Fruit fly (Drosophila melanogaster) whole organism, wandering third instar larva: ENCODE data around the gene CG44271.

Experiments used
- Abd-B ChIP-seq: fragments of >200 bp; optimal IDR thresholded peaks from 2 replicates; lab custom pipeline; 2017; ENCODE audit warnings: missing biosample characterization, missing genetic modification characterization
- CG32264 ChIP-seq: fragments of 200-800 bp; sonication (Bioruptor generic); optimal IDR thresholded peaks from 2 replicates; lab custom pipeline; 2016; ENCODE audit warnings: missing biosample characterization, missing genetic modification characterization
- CG9705 ChIP-seq: fragments of 200-800 bp; sonication (Bioruptor generic); optimal IDR thresholded peaks from 2 replicates; lab custom pipeline; 2018; ENCODE audit warnings: missing biosample characterization, mild to moderate bottlenecking, missing genetic modification characterization
- CrebA ChIP-seq: fragments of 200-800 bp; sonication (Bioruptor generic); optimal IDR thresholded peaks from 2 replicates; lab custom pipeline; 2016; ENCODE audit warnings: missing biosample characterization, mild to moderate bottlenecking, missing genetic modification characterization, borderline replicate concordance
- Dfd ChIP-seq: fragments of >200 bp; optimal IDR thresholded peaks from 2 replicates; lab custom pipeline; 2017; ENCODE audit warnings: missing biosample characterization, missing genetic modification characterization
- Dif ChIP-seq: fragments of 200-275, 200-300 bp; sonication (Bioruptor generic); optimal IDR thresholded peaks from 2 replicates; lab custom pipeline; 2018; ENCODE audit warnings: missing biosample characterization, missing genetic modification characterization; ENCODE audit not compliant: partially characterized antibody
- GATAd ChIP-seq: sonication (Bioruptor generic); optimal IDR thresholded peaks from 2 replicates; lab custom pipeline; 2016; ENCODE audit warnings: missing biosample characterization, missing genetic modification characterization
- HLH106 ChIP-seq: fragments of 200-800 bp; optimal IDR thresholded peaks from 3 replicates; lab custom pipeline; 2019; ENCODE audit warnings: missing biosample characterization, mild to moderate bottlenecking, missing genetic modification characterization, moderate library complexity
- Hnf4 ChIP-seq: fragments of 200-800 bp; sonication (Bioruptor generic); optimal IDR thresholded peaks from 2 replicates; lab custom pipeline; 2016; ENCODE audit warnings: missing biosample characterization, mild to moderate bottlenecking, missing genetic modification characterization
- Hr78 ChIP-seq: fragments of >200 bp; optimal IDR thresholded peaks from 2 replicates; lab custom pipeline; 2017; ENCODE audit warnings: missing biosample characterization, missing genetic modification characterization
- Hr83 ChIP-seq: fragments of 200-300 bp; sonication (Bioruptor generic); optimal IDR thresholded peaks from 2 replicates; lab custom pipeline; 2016; ENCODE audit warnings: missing biosample characterization, mild to moderate bottlenecking, missing genetic modification characterization, moderate library complexity; ENCODE audit not compliant: poor library complexity, severe bottlenecking
- Jra ChIP-seq: sonication (Bioruptor generic); optimal IDR thresholded peaks from 2 replicates; lab custom pipeline; 2016; ENCODE audit warnings: missing biosample characterization, missing genetic modification characterization
- Mio ChIP-seq: sonication (Bioruptor generic); optimal IDR thresholded peaks from 2 replicates; lab custom pipeline; 2016; ENCODE audit warnings: missing biosample characterization, missing genetic modification characterization
- N ChIP-seq: fragments of >200 bp; optimal IDR thresholded peaks from 2 replicates; lab custom pipeline; 2018; ENCODE audit warnings: missing biosample characterization, missing external identifiers, missing genetic modification characterization
- OdsH ChIP-seq: fragments of 200-800 bp; sonication (Bioruptor generic); optimal IDR thresholded peaks from 2 replicates; lab custom pipeline; 2016; ENCODE audit warnings: missing biosample characterization, mild to moderate bottlenecking, missing genetic modification characterization
- Sp1 ChIP-seq: fragments of 200-800 bp; sonication (Bioruptor generic); optimal IDR thresholded peaks from 3 replicates; lab custom pipeline; 2019; ENCODE audit warnings: missing biosample characterization, mild to moderate bottlenecking, missing genetic modification characterization, moderate library complexity
- Vsx2 ChIP-seq: fragments of 200-300, 225-300 bp; sonication (Bioruptor generic); optimal IDR thresholded peaks from 2 replicates; lab custom pipeline; 2018; ENCODE audit warnings: missing biosample characterization, missing genetic modification characterization; ENCODE audit not compliant: partially characterized antibody
- br ChIP-seq: fragments of 200-800 bp; sonication (Bioruptor generic); optimal IDR thresholded peaks from 2 replicates; lab custom pipeline; 2016; ENCODE audit warnings: missing biosample characterization, missing genetic modification characterization
- brk ChIP-seq: fragments of 200-800 bp; sonication (Bioruptor generic); optimal IDR thresholded peaks from 2 replicates; lab custom pipeline; 2016; ENCODE audit warnings: missing biosample characterization, mild to moderate bottlenecking, missing genetic modification characterization
- dl ChIP-seq, 2 experiments: fragments of 175-275, 200-275 bp in 1 of 2; fragments of 200-275 bp in 1 of 2; sonication (Bioruptor generic); optimal IDR thresholded peaks; lab custom pipeline; 2018; ENCODE audit warnings: mild to moderate bottlenecking in 2 of 2, missing biosample characterization in 2 of 2, missing genetic modification characterization in 2 of 2, moderate library complexity in 2 of 2; ENCODE audit not compliant: partially characterized antibody in 2 of 2, insufficient read depth in 1 of 2
- dmrt93B ChIP-seq: fragments of 200-800 bp; sonication (Bioruptor generic); optimal IDR thresholded peaks from 2 replicates; lab custom pipeline; 2018; ENCODE audit warnings: missing biosample characterization, mild to moderate bottlenecking, missing genetic modification characterization
- foxo ChIP-seq, 2 experiments: fragments of 200-800 bp; sonication (Bioruptor generic); optimal IDR thresholded peaks; 2 replicates in 1 of 2; 3 replicates in 1 of 2; lab custom pipeline; 2016 to 2017; ENCODE audit warnings: missing biosample characterization in 2 of 2, missing genetic modification characterization in 2 of 2
- fru ChIP-seq: fragments of 200-800 bp; sonication (Bioruptor generic); optimal IDR thresholded peaks from 3 replicates; lab custom pipeline; 2016; ENCODE audit warnings: missing biosample characterization, mild to moderate bottlenecking, missing genetic modification characterization
- h ChIP-seq: fragments of 200-800 bp; sonication (Bioruptor generic); optimal IDR thresholded peaks from 3 replicates; lab custom pipeline; 2016; ENCODE audit warnings: missing biosample characterization, mild to moderate bottlenecking, missing genetic modification characterization
- jim ChIP-seq: fragments of 175-275, 200-325 bp; sonication (Bioruptor generic); optimal IDR thresholded peaks from 2 replicates; lab custom pipeline; 2016; ENCODE audit warnings: missing biosample characterization, mild to moderate bottlenecking, missing genetic modification characterization
- lola ChIP-seq: fragments of >200 bp; optimal IDR thresholded peaks from 2 replicates; lab custom pipeline; 2017; ENCODE audit warnings: missing biosample characterization, missing genetic modification characterization
- pan ChIP-seq: fragments of >200 bp; optimal IDR thresholded peaks from 2 replicates; lab custom pipeline; 2017
- rgr ChIP-seq: fragments of 200-800 bp; sonication (Bioruptor generic); optimal IDR thresholded peaks from 3 replicates; lab custom pipeline; 2016; ENCODE audit warnings: missing biosample characterization, mild to moderate bottlenecking, missing genetic modification characterization
- sage ChIP-seq: fragments of 200-800 bp; sonication (Bioruptor generic); optimal IDR thresholded peaks from 2 replicates; lab custom pipeline; 2016; ENCODE audit warnings: missing biosample characterization, mild to moderate bottlenecking, missing genetic modification characterization
- sv ChIP-seq: fragments of 200-800 bp; sonication (Bioruptor generic); optimal IDR thresholded peaks from 3 replicates; lab custom pipeline; 2016; ENCODE audit warnings: missing biosample characterization, missing genetic modification characterization
- tai ChIP-seq: sonication (Bioruptor generic); optimal IDR thresholded peaks from 2 replicates; lab custom pipeline; 2016; ENCODE audit warnings: missing biosample characterization, missing genetic modification characterization
- woc ChIP-seq: sonication (Bioruptor generic); optimal IDR thresholded peaks from 2 replicates; lab custom pipeline; 2016; ENCODE audit warnings: missing biosample characterization, mild to moderate bottlenecking, missing genetic modification characterization

CG44271 gene

dm6 chr2L:6794956-6795522, 47.3 kb upstream of the CG44271 start:
- no peak for TF ChIP-seq CG32264 (GFP tag; lab: Kevin White, UChicago)
- peak in 1 of 2 experiments; percentile 11 for TF ChIP-seq foxo (GFP tag; optimal IDR thresholded peaks at IDR 0.05; lab: Kevin White, UChicago)
- TF ChIP-seq OdsH (GFP tag; lab: Kevin White, UChicago), result no peak
- TF ChIP-seq rgr (GFP tag; lab: Kevin White, UChicago), result no peak
- no peak for TF ChIP-seq Mio (GFP tag; lab: Kevin White, UChicago)
- TF ChIP-seq woc (GFP tag; lab: Kevin White, UChicago), result peak; percentile 17
- no peak for TF ChIP-seq CG9705

- TF ChIP-seq Hr83 (GFP tag; lab: Kevin White, UChicago) (no peak), Dif (peak; percentile 53), CG9705 (no peak), dl (GFP tag; optimal IDR thresholded peaks at IDR 0.05; lab: Kevin White, UChicago; ENCODE audit: insufficient read depth in 1 of 2, partially characterized antibody in 2 of 2) (peak in 1 of 2 experiments; percentile 12), Hnf4 (GFP tag; lab: Kevin White, UChicago) (peak; percentile 1)
Observed at dm6 chr2L:6794418-6794793, 46.7 kb upstream of the CG44271 start.

- no peak for TF ChIP-seq dmrt93B (GFP tag; lab: Kevin White, UChicago)
- peak; percentile 2 for TF ChIP-seq Dif
- TF ChIP-seq, all 38 proteins: peak for 1
Observed at dm6 chr2L:6793763-6794417, 46.2 kb upstream of the CG44271 start.

dm6 chr2L:6791845-6792443, 44.2 kb upstream of the CG44271 start:
- TF ChIP-seq Dif (peak; percentile 32), dl (GFP tag; optimal IDR thresholded peaks at IDR 0.05; lab: Kevin White, UChicago; ENCODE audit: insufficient read depth in 1 of 2, partially characterized antibody in 2 of 2) (peak in 1 of 2 experiments; percentile 69), jim (no peak)
- TF ChIP-seq, all 38 proteins: peak for 2

dm6 chr2L:6789358-6789757, 41.6 kb upstream of the CG44271 start:
- TF ChIP-seq CrebA (GFP tag; lab: Kevin White, UChicago) (peak; percentile 47), brk (no peak), sage (GFP tag; lab: Kevin White, UChicago) (peak; percentile 43), Hr83 (GFP tag; lab: Kevin White, UChicago) (no peak), h (GFP tag; lab: Kevin White, UChicago) (peak; percentile 3), Hnf4 (GFP tag; lab: Kevin White, UChicago) (no peak)

- no peak for TF ChIP-seq CrebA (GFP tag; lab: Kevin White, UChicago)
- peak; percentile 29 for TF ChIP-seq sv (GFP tag; lab: Kevin White, UChicago)
- TF ChIP-seq lola (GFP tag; lab: Kevin White, UChicago), result peak; percentile 33
- no peak for TF ChIP-seq Jra
- TF ChIP-seq brk, result peak; percentile 37
Observed at dm6 chr2L:6787973-6788368, 40.3 kb upstream of the CG44271 start.

- peak; percentile 91 for TF ChIP-seq OdsH (GFP tag; lab: Kevin White, UChicago)
- peak; percentile 92 for TF ChIP-seq Vsx2 (GFP tag; lab: Kevin White, UChicago)
- TF ChIP-seq GATAd (GFP tag; lab: Kevin White, UChicago), result peak; percentile 56
- peak; percentile 92 for TF ChIP-seq br (GFP tag; lab: Kevin White, UChicago)
- no peak for TF ChIP-seq Dfd
- peak; percentile 89 for TF ChIP-seq rgr (GFP tag; lab: Kevin White, UChicago)
- TF ChIP-seq sage (GFP tag; lab: Kevin White, UChicago), result no peak
- peak; percentile 94 for TF ChIP-seq HLH106
- TF ChIP-seq Abd-B, result no peak
- TF ChIP-seq dl (GFP tag; optimal IDR thresholded peaks at IDR 0.05; lab: Kevin White, UChicago; ENCODE audit: insufficient read depth in 1 of 2, partially characterized antibody in 2 of 2), result peak; percentile 88 to 91
- peak; percentile 89 for TF ChIP-seq tai
- TF ChIP-seq fru, result peak; percentile 92
- peak; percentile 50 to 92 for TF ChIP-seq foxo (GFP tag; optimal IDR thresholded peaks at IDR 0.05; lab: Kevin White, UChicago)
- TF ChIP-seq pan, result no peak
- TF ChIP-seq Sp1 (GFP tag; lab: Kevin White, UChicago), result peak; percentile 95
- TF ChIP-seq Hr78, result no peak
- peak; percentile 70 for TF ChIP-seq N (GFP tag; lab: Kevin White, UChicago)
Observed at dm6 chr2L:6787029-6787972, 39.6 kb upstream of the CG44271 start.
